Fruit fly (Drosophila melanogaster) whole organism, embryonic: ENCODE measurements around the gene tobi.

Experiments used
- Adf1 ChIP-seq: fragments of 200-800 bp; sonication (Bioruptor generic); IDR thresholded peaks from 2 replicates; pipeline ENCODE4 v1.3.6; 2022; ENCODE audit warnings: missing biosample characterization, missing genetic modification characterization
- Blimp-1 ChIP-seq: fragments of 200-800 bp; sonication (Bioruptor generic); optimal IDR thresholded peaks from 3 replicates; lab custom pipeline; 2018; ENCODE audit warnings: missing biosample characterization, missing genetic modification characterization, mild to moderate bottlenecking, moderate library complexity, missing genetic modification reagents
- CG12391 ChIP-seq: fragments of 200-800 bp; sonication (Bioruptor generic); optimal IDR thresholded peaks from 3 replicates; lab custom pipeline; 2018; ENCODE audit warnings: missing biosample characterization, mild to moderate bottlenecking, missing genetic modification characterization, moderate library complexity
- CG12942 ChIP-seq: fragments of 200-800 bp; sonication (Bioruptor generic); optimal IDR thresholded peaks from 3 replicates; lab custom pipeline; 2016; ENCODE audit warnings: missing biosample characterization, missing genetic modification characterization
- CG13123 ChIP-seq: fragments of 200-800 bp; sonication (Bioruptor generic); optimal IDR thresholded peaks from 2 replicates; lab custom pipeline; 2016; ENCODE audit warnings: missing biosample characterization, missing genetic modification characterization
- CG13296 ChIP-seq: fragments of 200-800 bp; sonication (Bioruptor generic); optimal IDR thresholded peaks from 3 replicates; lab custom pipeline; 2018; ENCODE audit warnings: missing biosample characterization, mild to moderate bottlenecking, missing genetic modification characterization
- CG14441 ChIP-seq: fragments of 200-800 bp; sonication (Bioruptor generic); IDR thresholded peaks from 2 replicates; pipeline ENCODE4 v1.3.6; 2022; ENCODE audit warnings: missing biosample characterization, missing genetic modification characterization
- CG17359 ChIP-seq: fragments of 200-800 bp; sonication (Bioruptor generic); optimal IDR thresholded peaks from 3 replicates; lab custom pipeline; 2018; ENCODE audit warnings: missing biosample characterization, mild to moderate bottlenecking, missing genetic modification characterization, moderate library complexity
- CG17361 ChIP-seq: fragments of 200-800 bp; sonication (Bioruptor generic); IDR thresholded peaks from 3 replicates; pipeline ENCODE4 v1.3.6; 2022; ENCODE audit warnings: missing biosample characterization, missing genetic modification characterization
- CG32772 ChIP-seq: fragments of 200-800 bp; sonication (Bioruptor generic); IDR thresholded peaks from 2 replicates; pipeline ENCODE4 v1.3.6; 2022; ENCODE audit warnings: missing biosample characterization, missing genetic modification characterization
- CG3281 ChIP-seq: fragments of 200-800 bp; sonication (Bioruptor generic); optimal IDR thresholded peaks from 3 replicates; lab custom pipeline; 2017; ENCODE audit warnings: missing biosample characterization, mild to moderate bottlenecking, missing genetic modification characterization
- CG42726 ChIP-seq: fragments of 200-800 bp; sonication (Bioruptor generic); IDR thresholded peaks from 2 replicates; pipeline ENCODE4 v1.3.6; 2022; ENCODE audit warnings: missing biosample characterization, missing genetic modification characterization; ENCODE audit not compliant: partially characterized antibody
- CG4820 ChIP-seq: fragments of 200-800 bp; sonication (Bioruptor generic); optimal IDR thresholded peaks from 3 replicates; lab custom pipeline; 2016; ENCODE audit warnings: missing biosample characterization, missing genetic modification characterization
- CG5245 ChIP-seq: fragments of 200-800 bp; sonication (Bioruptor generic); optimal IDR thresholded peaks from 3 replicates; lab custom pipeline; 2016; ENCODE audit warnings: missing biosample characterization, missing genetic modification characterization
- CG6765 ChIP-seq: fragments of 200-800 bp; sonication (Bioruptor generic); optimal IDR thresholded peaks from 3 replicates; lab custom pipeline; 2017; ENCODE audit warnings: missing biosample characterization, mild to moderate bottlenecking, missing genetic modification characterization
- CG7786 ChIP-seq: fragments of 200-800 bp; sonication (Bioruptor generic); optimal IDR thresholded peaks from 2 replicates; lab custom pipeline; 2016; ENCODE audit warnings: missing biosample characterization, missing genetic modification characterization
- CG7928 ChIP-seq: fragments of 200-800 bp; sonication (Bioruptor generic); optimal IDR thresholded peaks from 2 replicates; lab custom pipeline; 2017; ENCODE audit warnings: missing biosample characterization, mild to moderate bottlenecking, missing genetic modification characterization
- CG8290 ChIP-seq, 3 experiments: fragments of 200-800 bp; sonication (Bioruptor generic); optimal IDR thresholded peaks; 2 replicates each; lab custom pipeline; 2016 to 2019; ENCODE audit warnings: missing biosample characterization in 3 of 3, missing genetic modification characterization in 3 of 3, mild to moderate bottlenecking in 2 of 3, moderate library complexity in 1 of 3
- CG8944 ChIP-seq: fragments of 200-800 bp; sonication (Bioruptor generic); optimal IDR thresholded peaks from 3 replicates; lab custom pipeline; 2016; ENCODE audit warnings: missing biosample characterization, missing genetic modification characterization
- CG9932 ChIP-seq: fragments of 200-800 bp; sonication (Bioruptor generic); IDR thresholded peaks from 2 replicates; pipeline ENCODE4 v1.3.6; 2022; ENCODE audit warnings: missing biosample characterization, missing genetic modification characterization
- CTCF ChIP-seq: fragments of 200-800 bp; sonication (Bioruptor generic); optimal IDR thresholded peaks from 2 replicates; lab custom pipeline; 2017; ENCODE audit warnings: missing biosample characterization, mild to moderate bottlenecking, missing genetic modification characterization, moderate library complexity
- Dip2 ChIP-seq: fragments of 200-800 bp; sonication (Bioruptor generic); IDR thresholded peaks from 2 replicates; pipeline ENCODE4 v1.3.6; 2022; ENCODE audit warnings: missing biosample characterization, missing genetic modification characterization
- Dll ChIP-seq: fragments of 200-800 bp; sonication (Bioruptor generic); IDR thresholded peaks from 4 replicates; pipeline ENCODE4 v1.3.6; 2022; ENCODE audit warnings: missing biosample characterization, missing genetic modification characterization; ENCODE audit not compliant: partially characterized antibody
- ERR ChIP-seq: fragments of 200-800 bp; sonication (Bioruptor generic); optimal IDR thresholded peaks from 2 replicates; lab custom pipeline; 2016; ENCODE audit warnings: missing biosample characterization, missing genetic modification characterization
- Eip74EF ChIP-seq, 2 experiments: fragments of 200-800 bp in 1 of 2; fragments of >200 bp in 1 of 2; sonication (Bioruptor generic) in 1 of 2; optimal IDR thresholded peaks; 2 replicates each; lab custom pipeline; 2017 to 2019; ENCODE audit warnings: missing biosample characterization in 2 of 2, missing genetic modification characterization in 2 of 2, mild to moderate bottlenecking in 1 of 2, moderate library complexity in 1 of 2
- Lhr ChIP-seq: fragments of 200-800 bp; sonication (Bioruptor generic); optimal IDR thresholded peaks from 3 replicates; lab custom pipeline; 2017; ENCODE audit warnings: mild to moderate bottlenecking, missing biosample characterization, missing genetic modification reagents, missing genetic modification characterization
- Mes4 ChIP-seq: fragments of 200-800 bp; sonication (Bioruptor generic); optimal IDR thresholded peaks from 2 replicates; lab custom pipeline; 2016; ENCODE audit warnings: missing biosample characterization, missing genetic modification characterization
- NfI ChIP-seq: fragments of 200-800 bp; sonication (Bioruptor generic); optimal IDR thresholded peaks from 3 replicates; lab custom pipeline; 2018; ENCODE audit warnings: missing biosample characterization, mild to moderate bottlenecking, missing genetic modification characterization, moderate library complexity
- Opbp ChIP-seq: fragments of 200-800 bp; sonication (Bioruptor generic); IDR thresholded peaks from 3 replicates; pipeline ENCODE4 v1.3.6; 2022; ENCODE audit warnings: missing biosample characterization, missing genetic modification characterization; ENCODE audit not compliant: partially characterized antibody
- Ptx1 ChIP-seq: fragments of 200-800 bp; sonication (Bioruptor generic); IDR thresholded peaks from 2 replicates; pipeline ENCODE4 v1.3.6; 2022; ENCODE audit warnings: missing biosample characterization, missing genetic modification characterization
- Sin3A ChIP-seq: fragments of >200 bp; optimal IDR thresholded peaks from 2 replicates; lab custom pipeline; 2018
- Stat92E ChIP-seq, 3 experiments: fragments of >200 bp in 2 of 3; fragments of 200-800 bp in 1 of 3; sonication (Bioruptor generic) in 1 of 3; optimal IDR thresholded peaks; 2 replicates each; lab custom pipeline; 2017 to 2019; ENCODE audit warnings: missing biosample characterization in 3 of 3, missing genetic modification characterization in 3 of 3, mild to moderate bottlenecking in 1 of 3, moderate library complexity in 1 of 3
- TFAM ChIP-seq: fragments of 200-800 bp; sonication (Bioruptor generic); optimal IDR thresholded peaks from 2 replicates; lab custom pipeline; 2017; ENCODE audit warnings: missing biosample characterization, missing genetic modification characterization, inconsistent platforms
- Taf1 ChIP-seq: fragments of 200-800 bp; sonication (Bioruptor generic); IDR thresholded peaks from 2 replicates; pipeline ENCODE4 v1.3.6; 2022; ENCODE audit warnings: missing biosample characterization, missing genetic modification characterization
- ac ChIP-seq: fragments of 200-800 bp; sonication (Bioruptor generic); optimal IDR thresholded peaks from 3 replicates; lab custom pipeline; 2017; ENCODE audit warnings: missing biosample characterization, mild to moderate bottlenecking, missing genetic modification characterization
- az2 ChIP-seq: fragments of 200-800 bp; sonication (Bioruptor generic); optimal IDR thresholded peaks from 3 replicates; lab custom pipeline; 2016; ENCODE audit warnings: missing biosample characterization, missing genetic modification characterization
- cad ChIP-seq: fragments of >200 bp; optimal IDR thresholded peaks from 2 replicates; lab custom pipeline; 2017; ENCODE audit warnings: missing biosample characterization, missing genetic modification characterization
- chinmo ChIP-seq: fragments of 200-800 bp; sonication (Bioruptor generic); IDR thresholded peaks from 4 replicates; pipeline ENCODE4 v1.3.6; 2022; ENCODE audit warnings: missing biosample characterization, missing genetic modification characterization; ENCODE audit not compliant: partially characterized antibody
- corto ChIP-seq: fragments of 200-800 bp; sonication (Bioruptor generic); optimal IDR thresholded peaks from 2 replicates; lab custom pipeline; 2016; ENCODE audit warnings: missing biosample characterization, mild to moderate bottlenecking, missing genetic modification characterization, moderate library complexity
- exex ChIP-seq: fragments of 200-800 bp; sonication (Bioruptor generic); optimal IDR thresholded peaks from 4 replicates; lab custom pipeline; 2018; ENCODE audit warnings: missing biosample characterization, mild to moderate bottlenecking, missing genetic modification characterization, moderate library complexity
- fu2 ChIP-seq: fragments of 200-800 bp; sonication (Bioruptor generic); optimal IDR thresholded peaks from 2 replicates; lab custom pipeline; 2016; ENCODE audit warnings: missing biosample characterization, missing genetic modification characterization
- gcm ChIP-seq: fragments of 200-800 bp; sonication (Bioruptor generic); optimal IDR thresholded peaks from 2 replicates; lab custom pipeline; 2019; ENCODE audit warnings: missing biosample characterization, mild to moderate bottlenecking, missing genetic modification characterization, moderate library complexity
- jumu ChIP-seq: fragments of 200-800 bp; sonication (Bioruptor generic); optimal IDR thresholded peaks from 3 replicates; lab custom pipeline; 2016; ENCODE audit warnings: missing biosample characterization, missing genetic modification characterization
- kni ChIP-seq: fragments of 200-800 bp; sonication (Bioruptor generic); optimal IDR thresholded peaks from 3 replicates; lab custom pipeline; 2017; ENCODE audit warnings: mild to moderate bottlenecking, missing biosample characterization, missing genetic modification reagents, missing genetic modification characterization
- lab ChIP-seq: fragments of 200-800 bp; sonication (Bioruptor generic); optimal IDR thresholded peaks from 3 replicates; lab custom pipeline; 2017; ENCODE audit warnings: missing biosample characterization, missing genetic modification characterization, mild to moderate bottlenecking, moderate library complexity, missing genetic modification reagents
- maf-S ChIP-seq: fragments of 200-800 bp; sonication (Bioruptor generic); optimal IDR thresholded peaks from 2 replicates; lab custom pipeline; 2016; ENCODE audit warnings: missing biosample characterization, missing genetic modification characterization
- mld ChIP-seq: fragments of 200-800 bp; sonication (Bioruptor generic); IDR thresholded peaks from 3 replicates; pipeline ENCODE4 v1.3.6; 2022; ENCODE audit warnings: missing biosample characterization, missing genetic modification characterization; ENCODE audit not compliant: partially characterized antibody
- pum ChIP-seq: fragments of 200-800 bp; sonication (Bioruptor generic); optimal IDR thresholded peaks from 2 replicates; lab custom pipeline; 2016; ENCODE audit warnings: missing biosample characterization, missing genetic modification characterization
- salm ChIP-seq: fragments of 200-800 bp; sonication (Bioruptor generic); optimal IDR thresholded peaks from 2 replicates; lab custom pipeline; 2018; ENCODE audit warnings: missing biosample characterization, mild to moderate bottlenecking, missing genetic modification characterization
- slbo ChIP-seq: fragments of 200-800 bp; sonication (Bioruptor generic); IDR thresholded peaks from 2 replicates; pipeline ENCODE4 v1.3.6; 2022; ENCODE audit warnings: missing biosample characterization, missing genetic modification characterization
- tin ChIP-seq: fragments of 200-800 bp; sonication (Bioruptor generic); optimal IDR thresholded peaks from 3 replicates; lab custom pipeline; 2016; ENCODE audit warnings: missing biosample characterization, missing genetic modification characterization

The tobi gene

dm6 chr3R:25308228-25308627 is 38.5 kb downstream of the tobi start, which contains the start of gene CG10550:
TSS of gene CG10550 (minus strand) at chr3R:25308391.
- no peak for TF ChIP-seq CG9932 (GFP tag; lab: Robert Waterston, UW)
- TF ChIP-seq Taf1 (GFP tag; lab: Robert Waterston, UW): no peak
- peak; percentile 41 for TF ChIP-seq exex (tag; lab: Kevin White, UChicago)
- TF ChIP-seq maf-S (GFP tag; lab: Kevin White, UChicago): no peak
- TF ChIP-seq Blimp-1 (GFP tag; lab: Kevin White, UChicago): no peak
- TF ChIP-seq CG12942 (GFP tag; lab: Kevin White, UChicago): no peak
- TF ChIP-seq Sin3A: no peak
- TF ChIP-seq Opbp (GFP tag; lab: Robert Waterston, UW): no peak
- TF ChIP-seq Eip74EF (GFP tag; optimal IDR thresholded peaks at IDR 0.05; lab: Kevin White, UChicago): no peak
- TF ChIP-seq Ptx1 (GFP tag; lab: Robert Waterston, UW): no peak
- no peak for TF ChIP-seq CG3281 (GFP tag; lab: Kevin White, UChicago)
- no peak for TF ChIP-seq CG13296 (GFP tag; lab: Kevin White, UChicago)
- TF ChIP-seq ERR (GFP tag; lab: Kevin White, UChicago): no peak
- TF ChIP-seq CG4820 (GFP tag; lab: Kevin White, UChicago): no peak
- TF ChIP-seq Dll: no peak
- no peak for TF ChIP-seq Adf1 (GFP tag; lab: Robert Waterston, UW)
- no peak for TF ChIP-seq CG8290 (GFP tag; optimal IDR thresholded peaks at IDR 0.05; lab: Kevin White, UChicago)
- TF ChIP-seq CG8290 (tag; optimal IDR thresholded peaks at IDR 0.05; lab: Kevin White, UChicago): peak in 1 of 2 experiments; percentile 53
- TF ChIP-seq salm: no peak
- TF ChIP-seq fu2: no peak
- TF ChIP-seq CG7786 (GFP tag; lab: Kevin White, UChicago): no peak
- TF ChIP-seq CG13123: no peak
- TF ChIP-seq tin: no peak
- no peak for TF ChIP-seq TFAM (GFP tag; lab: Kevin White, UChicago)
- peak; percentile 87; the same call in 2 of the 4 replicates for TF ChIP-seq chinmo (GFP tag; lab: Robert Waterston, UW)
- TF ChIP-seq CG14441 (GFP tag; lab: Robert Waterston, UW): no peak
- no peak for TF ChIP-seq CG7928
- TF ChIP-seq Lhr (GFP tag; lab: Kevin White, UChicago): no peak
- no peak for TF ChIP-seq NfI (GFP tag; lab: Kevin White, UChicago)
- TF ChIP-seq gcm: no peak
- TF ChIP-seq pum: no peak
- no peak for TF ChIP-seq slbo (GFP tag; lab: Robert Waterston, UW)
- no peak for TF ChIP-seq CG17361 (GFP tag; lab: Robert Waterston, UW)
- no peak for TF ChIP-seq mld (GFP tag; lab: Robert Waterston, UW)
- TF ChIP-seq Mes4 (GFP tag; lab: Kevin White, UChicago): no peak
- TF ChIP-seq Dip2: no peak
- TF ChIP-seq CG6765: no peak
- TF ChIP-seq CG12391 (tag; lab: Kevin White, UChicago): no peak
- TF ChIP-seq corto (GFP tag; lab: Kevin White, UChicago): no peak
- no peak for TF ChIP-seq jumu (GFP tag; lab: Kevin White, UChicago)
- no peak for TF ChIP-seq CG32772 (GFP tag; lab: Robert Waterston, UW)
- TF ChIP-seq CG8944 (GFP tag; lab: Kevin White, UChicago): no peak
- TF ChIP-seq kni (GFP tag; lab: Kevin White, UChicago): no peak
- no peak for TF ChIP-seq CTCF (GFP tag; lab: Kevin White, UChicago)
- no peak for TF ChIP-seq az2 (GFP tag; lab: Kevin White, UChicago)
- no peak for TF ChIP-seq ac
- TF ChIP-seq CG5245 (GFP tag; lab: Kevin White, UChicago): no peak
- TF ChIP-seq cad (GFP tag; lab: Kevin White, UChicago): no peak
- TF ChIP-seq CG42726 (GFP tag; lab: Robert Waterston, UW): no peak
- TF ChIP-seq CG17359: no peak
- peak; percentile 2 for TF ChIP-seq lab (GFP tag; lab: Kevin White, UChicago)
- no peak for TF ChIP-seq Stat92E (GFP tag; optimal IDR thresholded peaks at IDR 0.05; lab: Kevin White, UChicago)
